Fruit fly (Drosophila melanogaster): Measurements from ENCODE around the gene Wdr81.

Gene Wdr81

dm6 chr2L:11970853-11971397 is 49.8 kb downstream of the Wdr81 start (continued):
- TF ChIP-seq CG32532 (GFP tag; IDR thresholded peaks at IDR 0.05) (peak; percentile 59), CG18764 (GFP tag; optimal IDR thresholded peaks at IDR 0.05) (no peak), CG10543 (GFP tag; optimal IDR thresholded peaks at IDR 0.05) (peak; percentile 81), salm (tag; optimal IDR thresholded peaks at IDR 0.05) (no peak), Vsx1 (GFP tag; optimal IDR thresholded peaks at IDR 0.05) (peak; percentile 98), Elba2 (GFP tag; optimal IDR thresholded peaks at IDR 0.05) (no peak), fu2 (GFP tag; optimal IDR thresholded peaks at IDR 0.05) (no peak), CG11560 (tag; IDR thresholded peaks at IDR 0.05) (no peak), org-1 (GFP tag; optimal IDR thresholded peaks at IDR 0.05) (peak; percentile 22), kah (GFP tag; optimal IDR thresholded peaks at IDR 0.05) (no peak), crp (GFP tag; optimal IDR thresholded peaks at IDR 0.05) (no peak), Rfx (GFP tag; IDR thresholded peaks at IDR 0.05) (peak; percentile 53), chif (GFP tag; optimal IDR thresholded peaks at IDR 0.05) (no peak), CG13894 (tag; optimal IDR thresholded peaks at IDR 0.05) (peak; percentile 44), CG15601 (tag; optimal IDR thresholded peaks at IDR 0.05) (peak; percentile 61), E2f2 (GFP tag; IDR thresholded peaks at IDR 0.05) (no peak), CG1024 (GFP tag; IDR thresholded peaks at IDR 0.05) (peak; percentile 25; the same call in 1 of the 2 replicates), lilli (GFP tag; optimal IDR thresholded peaks at IDR 0.05) (peak; percentile 34), sug (tag; optimal IDR thresholded peaks at IDR 0.05) (peak; percentile 39), CG8281 (tag; optimal IDR thresholded peaks at IDR 0.05) (no peak), CG32772 (GFP tag; IDR thresholded peaks at IDR 0.05) (0 out of 2 replicates have a peak, but pooled peaks have one; percentile 31), CG7963 (GFP tag; IDR thresholded peaks at IDR 0.05; ENCODE audit: partially characterized antibody) (0 out of 3 replicates have a peak, but pooled peaks have one; percentile 36), Hmx (GFP tag; optimal IDR thresholded peaks at IDR 0.05) (no peak), CG10654 (GFP tag; optimal IDR thresholded peaks at IDR 0.05) (no peak), CG14710 (tag; optimal IDR thresholded peaks at IDR 0.05) (no peak), Antp (GFP tag; optimal IDR thresholded peaks at IDR 0.05) (no peak), Tbp (GFP tag; optimal IDR thresholded peaks at IDR 0.05) (no peak), ash1 (GFP tag; optimal IDR thresholded peaks at IDR 0.05) (no peak), dm (GFP tag; optimal IDR thresholded peaks at IDR 0.05) (peak; percentile 28), CG16779 (GFP tag; IDR thresholded peaks at IDR 0.05) (no peak), chn (GFP tag; optimal IDR thresholded peaks at IDR 0.05) (peak; percentile 17), CG11085 (GFP tag; IDR thresholded peaks at IDR 0.05) (0 out of 2 replicates have a peak, but pooled peaks have one; percentile 52), CG3726 (GFP tag; IDR thresholded peaks at IDR 0.05) (peak; percentile 66; the same call in 1 of the 3 replicates), CG6791 (GFP tag; IDR thresholded peaks at IDR 0.05; ENCODE audit: partially characterized antibody) (no peak), CG8388 (GFP tag; optimal IDR thresholded peaks at IDR 0.05) (no peak), lov (optimal IDR thresholded peaks at IDR 0.05) (no peak), lov (GFP tag; IDR thresholded peaks at IDR 0.05) (0 out of 3 replicates have a peak, but pooled peaks have one; percentile 43), CG31365 (tag; optimal IDR thresholded peaks at IDR 0.05) (no peak), MTF-1 (GFP tag; optimal IDR thresholded peaks at IDR 0.05; ENCODE audit: borderline replicate concordance) (no peak), lbe (GFP tag; optimal IDR thresholded peaks at IDR 0.05) (peak; percentile 49), CG1832 (GFP tag; optimal IDR thresholded peaks at IDR 0.05) (peak; percentile 92), p53 (GFP tag; optimal IDR thresholded peaks at IDR 0.05) (no peak), peb (GFP tag; IDR thresholded peaks at IDR 0.05) (no peak), rib (GFP tag; IDR thresholded peaks at IDR 0.05) (0 out of 2 replicates have a peak, but pooled peaks have one; percentile 44), Dbx (GFP tag; IDR thresholded peaks at IDR 0.05) (peak; percentile 54; the same call in 1 of the 3 replicates), zen (tag; optimal IDR thresholded peaks at IDR 0.05) (peak; percentile 87), sna (GFP tag; IDR thresholded peaks at IDR 0.05; ENCODE audit: partially characterized antibody) (0 out of 2 replicates have a peak, but pooled peaks have one; percentile 41), CG14014 (GFP tag; IDR thresholded peaks at IDR 0.05) (peak; percentile 39; the same call in 1 of the 2 replicates), tgo (GFP tag; IDR thresholded peaks at IDR 0.05) (no peak; the same call in 2 of the 3 replicates), CG10321 (GFP tag; IDR thresholded peaks at IDR 0.05) (peak; percentile 97)
